Worm (Caenorhabditis elegans) whole organism, mixed stage, embryonic: ENCODE results near the gene srx-50.

Experiments
- M03D4.4 ChIP-seq: sonication (generic microtip); optimal IDR thresholded peaks from 2 replicates; lab custom pipeline; 2017; ENCODE audit warnings: mild to moderate bottlenecking, missing genetic modification characterization, missing compliant biosample characterization
- bed-3 ChIP-seq: fragments of 200-800 bp; sonication (Bioruptor generic); optimal IDR thresholded peaks from 3 replicates; lab custom pipeline; 2018; ENCODE audit warnings: mild to moderate bottlenecking, missing genetic modification characterization, moderate library complexity, missing compliant biosample characterization
- blmp-1 ChIP-seq: fragments of 150-350 bp; optimal IDR thresholded peaks from 2 replicates; lab custom pipeline; 2014; ENCODE audit warnings: missing biosample characterization, missing genetic modification characterization
- ceh-39 ChIP-seq: fragments of 150-350 bp; optimal IDR thresholded peaks from 2 replicates; lab custom pipeline; 2014; ENCODE audit warnings: missing biosample characterization, missing genetic modification characterization
- ceh-43 ChIP-seq: fragments of 200-800 bp; sonication (Bioruptor generic); optimal IDR thresholded peaks from 2 replicates; lab custom pipeline; 2018; ENCODE audit warnings: mild to moderate bottlenecking, missing genetic modification characterization, moderate library complexity, missing compliant biosample characterization
- ceh-83 ChIP-seq: fragments of 200-800 bp; sonication (Bioruptor generic); optimal IDR thresholded peaks from 2 replicates; lab custom pipeline; 2018; ENCODE audit warnings: mild to moderate bottlenecking, missing genetic modification characterization, missing compliant biosample characterization
- ces-1 ChIP-seq: fragments of 150-350 bp; optimal IDR thresholded peaks from 2 replicates; lab custom pipeline; 2014; ENCODE audit warnings: missing biosample characterization, missing genetic modification reagents, missing genetic modification characterization
- cnd-1 ChIP-seq: fragments of 200-800 bp; sonication (Bioruptor generic); optimal IDR thresholded peaks from 2 replicates; lab custom pipeline; 2018; ENCODE audit warnings: mild to moderate bottlenecking, missing genetic modification characterization, missing compliant biosample characterization
- drap-1 ChIP-seq: fragments of 200-800 bp; sonication (Bioruptor generic); optimal IDR thresholded peaks from 3 replicates; lab custom pipeline; 2018; ENCODE audit warnings: mild to moderate bottlenecking, missing genetic modification characterization, missing compliant biosample characterization
- elt-1 ChIP-seq: sonication (generic microtip); optimal IDR thresholded peaks from 2 replicates; lab custom pipeline; 2017; ENCODE audit warnings: missing genetic modification characterization, mild to moderate bottlenecking, missing compliant biosample characterization, antibody characterized with exemption, moderate library complexity, borderline replicate concordance; ENCODE audit not compliant: insufficient read depth
- elt-3 ChIP-seq: fragments of 150-350 bp; optimal IDR thresholded peaks from 2 replicates; lab custom pipeline; 2014; ENCODE audit warnings: missing biosample characterization, missing genetic modification characterization
- flh-1 ChIP-seq: fragments of 200-800 bp; sonication (Bioruptor generic); optimal IDR thresholded peaks from 2 replicates; lab custom pipeline; 2018; ENCODE audit warnings: mild to moderate bottlenecking, missing genetic modification characterization, moderate library complexity, missing compliant biosample characterization
- ham-2 ChIP-seq: fragments of 200-800 bp; sonication (Bioruptor generic); optimal IDR thresholded peaks from 2 replicates; lab custom pipeline; 2018; ENCODE audit warnings: mild to moderate bottlenecking, missing genetic modification characterization, missing compliant biosample characterization
- hlh-1 ChIP-seq: fragments of 150-350 bp; optimal IDR thresholded peaks from 2 replicates; lab custom pipeline; 2014; ENCODE audit warnings: missing biosample characterization, missing genetic modification reagents, missing genetic modification characterization
- lin-13 ChIP-seq: fragments of 150-350 bp; optimal IDR thresholded peaks from 2 replicates; lab custom pipeline; 2014; ENCODE audit warnings: missing biosample characterization, missing genetic modification characterization
- lin-32 ChIP-seq: fragments of 200-800 bp; sonication (Bioruptor generic); optimal IDR thresholded peaks from 2 replicates; lab custom pipeline; 2018; ENCODE audit warnings: mild to moderate bottlenecking, missing genetic modification characterization, missing compliant biosample characterization
- lsy-2 ChIP-seq: fragments of 150-350 bp; optimal IDR thresholded peaks from 2 replicates; lab custom pipeline; 2014; ENCODE audit warnings: missing biosample characterization, missing genetic modification characterization
- mab-5 ChIP-seq: fragments of 150-350 bp; optimal IDR thresholded peaks from 2 replicates; lab custom pipeline; 2014; ENCODE audit warnings: missing biosample characterization, missing genetic modification characterization
- mep-1 ChIP-seq: fragments of 150-350 bp; optimal IDR thresholded peaks from 2 replicates; lab custom pipeline; 2017; ENCODE audit warnings: missing biosample characterization, missing genetic modification reagents, missing genetic modification characterization, inconsistent platforms
- mls-2 ChIP-seq: sonication (generic microtip); optimal IDR thresholded peaks from 2 replicates; lab custom pipeline; 2016; ENCODE audit warnings: mild to moderate bottlenecking, missing genetic modification characterization, moderate library complexity, missing compliant biosample characterization
- nhr-12 ChIP-seq: fragments of 150-350 bp; optimal IDR thresholded peaks from 2 replicates; lab custom pipeline; 2014; ENCODE audit warnings: missing biosample characterization, missing genetic modification characterization
- nhr-2 ChIP-seq: fragments of 150-350 bp; optimal IDR thresholded peaks from 2 replicates; lab custom pipeline; 2014; ENCODE audit warnings: missing biosample characterization, missing genetic modification characterization
- nhr-237 ChIP-seq: fragments of 150-350 bp; optimal IDR thresholded peaks from 2 replicates; lab custom pipeline; 2014; ENCODE audit warnings: missing biosample characterization, missing genetic modification characterization
- nhr-28 ChIP-seq: fragments of 150-350 bp; optimal IDR thresholded peaks from 2 replicates; lab custom pipeline; 2014; ENCODE audit warnings: missing biosample characterization, missing genetic modification characterization
- nhr-76 ChIP-seq: sonication (generic microtip); optimal IDR thresholded peaks from 2 replicates; lab custom pipeline; 2017; ENCODE audit warnings: missing biosample characterization, missing genetic modification characterization
- pha-4 ChIP-seq: fragments of 150-350 bp; optimal IDR thresholded peaks from 2 replicates; lab custom pipeline; 2018; ENCODE audit warnings: missing biosample characterization, missing genetic modification reagents, missing genetic modification characterization
- sem-2 ChIP-seq: fragments of 200-800 bp; sonication (Bioruptor generic); optimal IDR thresholded peaks from 2 replicates; lab custom pipeline; 2018; ENCODE audit warnings: mild to moderate bottlenecking, missing genetic modification characterization, missing compliant biosample characterization
- snpc-4 ChIP-seq: fragments of 150-350 bp; optimal IDR thresholded peaks from 2 replicates; lab custom pipeline; 2014; ENCODE audit warnings: missing biosample characterization, missing genetic modification characterization
- sptf-1 ChIP-seq: sonication (generic microtip); optimal IDR thresholded peaks from 2 replicates; lab custom pipeline; 2017; ENCODE audit warnings: mild to moderate bottlenecking, missing genetic modification characterization, moderate library complexity, missing compliant biosample characterization
- tbx-8 ChIP-seq: fragments of 200-800 bp; sonication (Bioruptor generic); optimal IDR thresholded peaks from 2 replicates; lab custom pipeline; 2018; ENCODE audit warnings: mild to moderate bottlenecking, missing genetic modification characterization, moderate library complexity, missing compliant biosample characterization
- unc-120 ChIP-seq: sonication (generic microtip); optimal IDR thresholded peaks from 2 replicates; lab custom pipeline; 2017; ENCODE audit warnings: missing genetic modification characterization, missing compliant biosample characterization; ENCODE audit not compliant: poor library complexity, severe bottlenecking
- unc-39 ChIP-seq: fragments of 150-350 bp; optimal IDR thresholded peaks from 2 replicates; lab custom pipeline; 2014; ENCODE audit warnings: missing biosample characterization, missing genetic modification characterization
- unc-62 ChIP-seq: fragments of 150-350 bp; optimal IDR thresholded peaks from 2 replicates; lab custom pipeline; 2014; ENCODE audit warnings: missing biosample characterization, missing genetic modification reagents, missing genetic modification characterization
- zip-8 ChIP-seq: fragments of 150-350 bp; optimal IDR thresholded peaks from 2 replicates; lab custom pipeline; 2014; ENCODE audit warnings: missing biosample characterization, missing genetic modification characterization
- ztf-11 ChIP-seq: fragments of 150-350 bp; optimal IDR thresholded peaks from 2 replicates; lab custom pipeline; 2014; ENCODE audit warnings: missing biosample characterization, missing genetic modification characterization

srx-50 gene

DNA sequence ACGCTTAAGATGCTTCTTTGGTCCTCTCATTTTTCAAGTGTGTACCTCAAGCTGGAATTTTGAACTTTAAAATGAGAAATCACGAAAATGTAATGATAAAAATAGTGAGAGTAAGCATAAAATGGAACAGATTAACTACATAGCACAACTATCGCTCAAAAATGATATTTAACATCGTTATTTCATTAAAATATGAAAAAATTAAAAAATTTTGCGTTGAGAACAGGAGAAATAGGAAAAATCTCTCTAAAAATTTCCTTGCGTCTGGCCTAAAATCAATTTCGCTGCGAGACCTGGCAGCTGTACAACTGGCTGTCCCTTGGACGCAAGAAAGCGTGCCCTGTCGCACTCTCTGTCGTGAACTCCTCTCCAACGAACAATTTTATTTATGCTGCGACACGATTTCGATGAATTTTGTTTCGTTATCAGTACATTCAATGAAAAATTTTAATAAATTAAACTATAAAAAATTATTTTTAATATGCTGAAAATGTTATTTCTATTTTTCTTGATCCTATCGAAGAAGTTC lies 26.9 kb downstream of the srx-50 start, which contains the start of gene rps-4:
rps-4 (minus strand) TSS at position 51 of the 529 bp plus-strand sequence.
- no peak for TF ChIP-seq ceh-43 (GFP tag; lab: Kevin White, UChicago)
- TF ChIP-seq nhr-2: no peak
- no peak for TF ChIP-seq nhr-76 (tag; lab: Kevin White, UChicago)
- TF ChIP-seq tbx-8 (GFP tag; lab: Kevin White, UChicago): no peak
- TF ChIP-seq ceh-83 (GFP tag; lab: Kevin White, UChicago): peak; percentile 36
- peak; percentile 57 for TF ChIP-seq unc-62 (GFP tag; lab: Kevin White, UChicago)
- peak; percentile 59 for TF ChIP-seq ces-1
- no peak for TF ChIP-seq zip-8 (tag; lab: Kevin White, UChicago)
- TF ChIP-seq bed-3 (GFP tag; lab: Kevin White, UChicago): no peak
- peak; percentile 82 for TF ChIP-seq hlh-1 (tag; lab: Kevin White, UChicago)
- TF ChIP-seq lin-13 (tag; lab: Kevin White, UChicago): peak; percentile 71
- peak; percentile 94 for TF ChIP-seq mep-1 (tag; lab: Kevin White, UChicago)
- no peak for TF ChIP-seq elt-1 (tag; lab: Kevin White, UChicago)
- no peak for TF ChIP-seq lin-32 (GFP tag; lab: Kevin White, UChicago)
- peak; percentile 27 for TF ChIP-seq unc-120 (tag; lab: Kevin White, UChicago)
- peak; percentile 64 for TF ChIP-seq ceh-39 (tag; lab: Kevin White, UChicago)
- TF ChIP-seq elt-3 (tag; lab: Kevin White, UChicago): peak; percentile 26
- TF ChIP-seq sptf-1 (tag; lab: Kevin White, UChicago): peak; percentile 76
- TF ChIP-seq cnd-1: peak; percentile 69
- TF ChIP-seq mls-2 (tag; lab: Kevin White, UChicago): no peak
- TF ChIP-seq flh-1 (GFP tag; lab: Kevin White, UChicago): no peak
- TF ChIP-seq lsy-2: peak; percentile 86
- peak; percentile 17 for TF ChIP-seq drap-1 (GFP tag; lab: Kevin White, UChicago)
- TF ChIP-seq ham-2 (GFP tag; lab: Kevin White, UChicago): peak; percentile 39
- no peak for TF ChIP-seq blmp-1 (tag; lab: Kevin White, UChicago)
- no peak for TF ChIP-seq mab-5 (tag; lab: Kevin White, UChicago)
- TF ChIP-seq nhr-237 (tag; lab: Kevin White, UChicago): peak; percentile 90
- no peak for TF ChIP-seq unc-39
- TF ChIP-seq snpc-4: no peak
- TF ChIP-seq sem-2 (GFP tag; lab: Kevin White, UChicago): no peak
- no peak for TF ChIP-seq nhr-28 (tag; lab: Kevin White, UChicago)
- peak; percentile 58 for TF ChIP-seq pha-4 (tag; lab: Kevin White, UChicago)
- peak; percentile 8 for TF ChIP-seq M03D4.4 (tag; lab: Kevin White, UChicago)
- no peak for TF ChIP-seq ztf-11
- no peak for TF ChIP-seq nhr-12

DNA sequence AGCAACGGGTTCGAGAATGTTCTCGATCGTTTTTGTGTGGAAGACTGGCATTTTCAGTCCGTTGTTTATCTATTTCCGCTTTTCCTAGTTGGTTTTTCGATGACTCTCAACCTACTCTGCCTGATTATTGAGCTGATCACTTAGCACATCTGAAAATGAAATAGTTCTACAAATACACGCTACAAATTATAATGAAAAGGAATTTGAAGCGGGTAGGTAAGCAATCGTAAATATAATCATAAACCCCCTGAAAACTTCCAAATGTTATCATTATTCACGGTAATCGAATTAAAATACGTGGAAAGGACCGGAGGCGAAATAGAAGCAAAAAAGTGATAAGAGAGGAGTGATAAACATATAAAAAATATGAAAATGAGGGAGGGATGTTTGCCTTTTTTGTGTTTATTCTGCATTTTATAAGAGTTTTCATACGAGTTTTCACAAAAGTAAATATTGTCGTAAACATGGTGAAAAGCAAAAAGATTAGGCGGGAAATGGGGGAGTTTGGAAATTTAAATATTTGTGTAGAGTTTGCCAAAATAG lies 36.5 kb downstream of the srx-50 start, which contains the start of gene deb-1:
deb-1 (minus strand) TSS at position 51 of the 543 bp plus-strand sequence.
- no peak for TF ChIP-seq ham-2 (GFP tag; lab: Kevin White, UChicago)
- no peak for TF ChIP-seq unc-39
- no peak for TF ChIP-seq bed-3 (GFP tag; lab: Kevin White, UChicago)
- TF ChIP-seq mab-5 (tag; lab: Kevin White, UChicago): no peak
- no peak for TF ChIP-seq flh-1 (GFP tag; lab: Kevin White, UChicago)
- TF ChIP-seq ces-1: no peak
- TF ChIP-seq unc-62 (GFP tag; lab: Kevin White, UChicago): no peak
- no peak for TF ChIP-seq lin-32 (GFP tag; lab: Kevin White, UChicago)
- no peak for TF ChIP-seq ceh-39 (tag; lab: Kevin White, UChicago)

DNA sequence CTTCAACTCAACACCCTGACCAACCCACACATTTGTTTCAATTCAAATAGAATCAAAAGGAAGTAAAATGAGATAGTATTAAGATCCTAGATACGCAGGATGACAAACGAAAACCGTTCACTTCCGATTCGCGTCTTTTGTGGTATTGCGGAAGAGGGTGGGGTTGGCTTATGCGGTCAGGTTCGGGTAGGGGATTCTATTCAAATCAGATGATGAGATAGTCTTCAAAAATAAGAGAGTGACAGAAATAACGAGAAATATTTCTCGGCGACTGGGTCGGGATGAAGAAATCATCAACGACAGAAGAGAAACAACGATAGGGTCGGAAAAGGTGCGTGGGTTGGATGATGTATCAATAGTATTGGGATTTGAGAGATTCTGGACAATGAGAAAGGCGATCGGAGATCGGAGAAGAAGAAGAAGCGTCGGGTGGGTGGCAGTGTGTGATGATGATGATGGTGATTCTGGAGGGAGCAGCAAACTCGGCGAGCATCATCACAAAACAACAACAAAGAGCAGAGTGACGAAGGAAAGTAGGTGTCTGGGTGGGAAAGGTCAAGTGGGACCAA lies 37.7 kb downstream of the srx-50 start:
- TF ChIP-seq unc-120 (tag; lab: Kevin White, UChicago) (peak; percentile 85), lsy-2 (no peak), nhr-237 (tag; lab: Kevin White, UChicago) (no peak), ham-2 (GFP tag; lab: Kevin White, UChicago) (peak; percentile 75), hlh-1 (tag; lab: Kevin White, UChicago) (peak; percentile 17), blmp-1 (tag; lab: Kevin White, UChicago) (peak; percentile 54), unc-62 (GFP tag; lab: Kevin White, UChicago) (peak; percentile 38)
